Worm (Caenorhabditis elegans): ENCODE data around the gene F17C8.3.

Gene F17C8.3

ce11 chrIII:4731295-4731988, at the start of gene F17C8.3:
F17C8.3 (plus strand) TSS chrIII:4731938.
- TF ChIP-seq duxl-1 (tag; optimal IDR thresholded peaks at IDR 0.05; ENCODE audit: poor library complexity) = no peak
- TF ChIP-seq F44E2.7 (GFP tag; IDR thresholded peaks at IDR 0.05) = no peak
- TF ChIP-seq nhr-11 (tag; optimal IDR thresholded peaks at IDR 0.05) = peak; percentile 45
- no peak for TF ChIP-seq ces-1 (GFP tag; optimal IDR thresholded peaks at IDR 0.05)
- 0 out of 2 replicates have a peak, but pooled peaks have one; percentile 63 for TF ChIP-seq tra-1 (GFP tag; IDR thresholded peaks at IDR 0.05)
- peak in 1 of 2 experiments; percentile 87 for TF ChIP-seq daf-16 (GFP tag; optimal IDR thresholded peaks at IDR 0.05)
- TF ChIP-seq daf-16 (tag; optimal IDR thresholded peaks at IDR 0.05) = no peak
- no peak for TF ChIP-seq T20F7.1 (GFP tag; optimal IDR thresholded peaks at IDR 0.05)
- no peak for TF ChIP-seq D1046.2 (GFP tag; IDR thresholded peaks at IDR 0.05)
- no peak for TF ChIP-seq daf-19 (GFP tag; conservative IDR thresholded peaks at IDR 0.05)
- no peak for TF ChIP-seq saeg-2 (GFP tag; IDR thresholded peaks at IDR 0.05)
- TF ChIP-seq ceh-82 (tag; optimal IDR thresholded peaks at IDR 0.05) = no peak
- no peak for TF ChIP-seq madf-9 (GFP tag; conservative IDR thresholded peaks at IDR 0.05)
- peak in 1 of 2 experiments; percentile 29 for TF ChIP-seq lsy-2 (tag; optimal IDR thresholded peaks at IDR 0.05)
- peak; percentile 69 for TF ChIP-seq hlh-11 (tag; optimal IDR thresholded peaks at IDR 0.05)
- no peak for TF ChIP-seq dve-1 (tag; optimal IDR thresholded peaks at IDR 0.05; ENCODE audit: insufficient read depth)
- TF ChIP-seq skn-1 (tag; optimal IDR thresholded peaks at IDR 0.05) = no peak
- no peak for TF ChIP-seq fkh-10 (GFP tag; optimal IDR thresholded peaks at IDR 0.05)
- no peak for TF ChIP-seq ZK546.5 (tag; optimal IDR thresholded peaks at IDR 0.05)
- TF ChIP-seq unc-62 (GFP tag; optimal IDR thresholded peaks at IDR 0.05 in 1 of 2) = peak in 1 of 2 experiments; percentile 93
- TF ChIP-seq unc-62 (tag; optimal IDR thresholded peaks at IDR 0.05) = no peak
- no peak for TF ChIP-seq zip-11 (GFP tag; IDR thresholded peaks at IDR 0.05)
- TF ChIP-seq R02D3.7 (tag; optimal IDR thresholded peaks at IDR 0.05) = no peak
- TF ChIP-seq gei-8 (GFP tag; optimal IDR thresholded peaks at IDR 0.05) = no peak
- no peak for TF ChIP-seq Y105C5A.15 (GFP tag; IDR thresholded peaks at IDR 0.05)
- no peak for TF ChIP-seq set-16 (GFP tag; IDR thresholded peaks at IDR 0.05)
- TF ChIP-seq Y75B8A.6 (GFP tag; IDR thresholded peaks at IDR 0.05) = no peak
- no peak for TF ChIP-seq nhr-48 (tag; optimal IDR thresholded peaks at IDR 0.05)
- no peak for TF ChIP-seq hlh-30 (tag; optimal IDR thresholded peaks at IDR 0.05; ENCODE audit: insufficient read depth)
- no peak for TF ChIP-seq unc-39 (tag; optimal IDR thresholded peaks at IDR 0.05)

- TF ChIP-seq nhr-48 (tag; optimal IDR thresholded peaks at IDR 0.05) (no peak), dmd-9 (GFP tag; IDR thresholded peaks at IDR 0.05) (no peak), dpl-1 (GFP tag; optimal IDR thresholded peaks at IDR 0.05) (no peak), unc-62 (GFP tag; optimal IDR thresholded peaks at IDR 0.05 in 1 of 2) (peak in 1 of 2 experiments; percentile 42), unc-62 (tag; optimal IDR thresholded peaks at IDR 0.05) (no peak), nhr-28 (tag; optimal IDR thresholded peaks at IDR 0.05) (no peak), daf-8 (GFP tag; IDR thresholded peaks at IDR 0.05) (no peak), ces-1 (GFP tag; optimal IDR thresholded peaks at IDR 0.05) (no peak), nhr-11 (tag; optimal IDR thresholded peaks at IDR 0.05) (peak; percentile 50), daf-16 (GFP tag; optimal IDR thresholded peaks at IDR 0.05) (peak in 1 of 2 experiments; percentile 87), daf-16 (tag; optimal IDR thresholded peaks at IDR 0.05) (no peak), nhr-25 (tag; optimal IDR thresholded peaks at IDR 0.05; ENCODE audit: borderline replicate concordance, insufficient read depth) (no peak), dmd-8 (GFP tag; IDR thresholded peaks at IDR 0.05) (no peak), tra-1 (GFP tag; IDR thresholded peaks at IDR 0.05) (no peak), mep-1 (tag; optimal IDR thresholded peaks at IDR 0.05) (no peak), F37D6.2 (tag; optimal IDR thresholded peaks at IDR 0.05) (no peak), Y75B8A.6 (GFP tag; IDR thresholded peaks at IDR 0.05) (no peak), Y5F2A.4 (GFP tag; optimal IDR thresholded peaks at IDR 0.05) (no peak), nhr-6 (tag; optimal IDR thresholded peaks at IDR 0.05) (no peak), arid-1 (GFP tag; conservative IDR thresholded peaks at IDR 0.05) (no peak), hif-1 (tag; optimal IDR thresholded peaks at IDR 0.05) (peak in 1 of 2 experiments; percentile 15)
These were observed 44.6 kb upstream of the F17C8.3 start for ce11 chrIII:4687134-4687533.

Measured in whole organism, L4 larva.